Worm (Caenorhabditis elegans) whole organism, L4 larva: ENCODE data around the gene srh-79.

Source experiments
- Y48G9A.11 ChIP-seq: fragments of 200-800 bp; sonication (Bioruptor generic); IDR thresholded peaks from 2 replicates; pipeline ENCODE4 v1.3.6; 2022; ENCODE audit warnings: missing genetic modification reagents, missing genetic modification characterization, missing compliant biosample characterization
- ceh-28 ChIP-seq: fragments of 150-350 bp; optimal IDR thresholded peaks from 2 replicates; lab custom pipeline; 2014; ENCODE audit warnings: missing biosample characterization, missing genetic modification reagents, missing genetic modification characterization
- cey-2 ChIP-seq: sonication (generic microtip); optimal IDR thresholded peaks from 3 replicates; lab custom pipeline; 2017; ENCODE audit warnings: missing genetic modification characterization, mild to moderate bottlenecking, missing compliant biosample characterization, antibody characterized with exemption, borderline replicate concordance; ENCODE audit not compliant: insufficient read depth
- egl-27 ChIP-seq: sonication (generic microtip); optimal IDR thresholded peaks from 3 replicates; lab custom pipeline; 2017; ENCODE audit warnings: missing biosample characterization, missing genetic modification reagents, missing genetic modification characterization
- lsy-2 ChIP-seq, 2 experiments: fragments of 150-350 bp in 1 of 2; sonication (generic microtip) in 1 of 2; optimal IDR thresholded peaks; 2 replicates each; lab custom pipeline; 2014 to 2017; ENCODE audit warnings: missing biosample characterization in 2 of 2, missing genetic modification characterization in 2 of 2
- mdl-1 ChIP-seq, 2 experiments: fragments of 150-350 bp in 1 of 2; sonication (generic microtip) in 1 of 2; optimal IDR thresholded peaks; 2 replicates each; lab custom pipeline; 2014 to 2017; ENCODE audit warnings: missing biosample characterization in 2 of 2, missing genetic modification characterization in 2 of 2
- mdt-29 ChIP-seq: fragments of 200-800 bp; sonication (Bioruptor generic); IDR thresholded peaks from 2 replicates; pipeline ENCODE4 v1.3.6; 2022; ENCODE audit warnings: missing genetic modification reagents, missing genetic modification characterization, missing compliant biosample characterization
- nhr-237 ChIP-seq: sonication (generic microtip); optimal IDR thresholded peaks from 2 replicates; lab custom pipeline; 2017; ENCODE audit warnings: missing biosample characterization, missing genetic modification characterization
- nhr-25 ChIP-seq: sonication (generic microtip); optimal IDR thresholded peaks from 2 replicates; lab custom pipeline; 2017; ENCODE audit warnings: missing genetic modification characterization, mild to moderate bottlenecking, missing compliant biosample characterization, antibody characterized with exemption, moderate library complexity, borderline replicate concordance; ENCODE audit not compliant: insufficient read depth
- nhr-42 ChIP-seq: fragments of 200-800 bp; sonication (Bioruptor generic); IDR thresholded peaks from 2 replicates; pipeline ENCODE4 v1.3.6; 2022; ENCODE audit warnings: missing genetic modification characterization, missing compliant biosample characterization
- unc-39 ChIP-seq: sonication (generic microtip); optimal IDR thresholded peaks from 2 replicates; lab custom pipeline; 2017; ENCODE audit warnings: missing biosample characterization, missing genetic modification characterization
- unc-62 ChIP-seq, 3 experiments: fragments of 150-350 bp in 1 of 3; sonication (generic microtip); optimal IDR thresholded peaks in 2 of 3; peaks in 1 of 3; 1 replicate in 1 of 3; 2 replicates in 2 of 3; lab custom pipeline; 2014 to 2017; ENCODE audit warnings: missing biosample characterization in 3 of 3, missing genetic modification characterization in 3 of 3, missing genetic modification reagents in 3 of 3, missing genotype in 1 of 3
- ztf-11 ChIP-seq: fragments of 150-350 bp; optimal IDR thresholded peaks from 2 replicates; lab custom pipeline; 2014; ENCODE audit warnings: missing biosample characterization, missing genetic modification characterization

DNA sequence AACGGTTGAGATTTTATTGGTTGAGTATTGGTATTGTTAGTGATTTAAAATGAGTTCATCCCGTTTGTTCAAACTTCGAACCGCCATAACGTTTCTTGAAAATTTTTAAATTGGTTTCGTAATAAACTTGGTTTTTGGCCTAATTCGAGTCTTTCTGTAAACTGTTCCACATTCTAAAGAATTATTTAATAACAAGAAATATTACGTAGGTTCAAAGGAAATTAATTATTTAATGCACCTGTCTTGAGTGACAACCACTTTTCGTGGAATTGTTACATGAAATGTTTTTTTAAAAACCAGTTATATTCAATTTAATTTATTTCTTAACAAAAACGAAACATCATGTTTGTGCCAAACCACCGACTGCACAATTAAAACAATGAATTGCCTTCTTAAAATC lies 3.7 kb downstream of the srh-79 start:
- TF ChIP-seq nhr-25 (no peak), nhr-42 (GFP tag; lab: Robert Waterston, UW) (no peak), ztf-11 (tag; lab: Kevin White, UChicago) (no peak), ceh-28 (tag; lab: Kevin White, UChicago) (no peak), cey-2 (tag; lab: Kevin White, UChicago) (no peak), mdt-29 (GFP tag; lab: Robert Waterston, UW) (no peak), mdl-1 (tag; optimal IDR thresholded peaks at IDR 0.05; lab: Kevin White, UChicago) (no peak), nhr-237 (tag; lab: Kevin White, UChicago) (no peak), lsy-2 (tag; optimal IDR thresholded peaks at IDR 0.05; lab: Kevin White, UChicago) (no peak), unc-39 (no peak), Y48G9A.11 (no peak), egl-27 (no peak), unc-62 (GFP tag; optimal IDR thresholded peaks at IDR 0.05 in 1 of 2; lab: Kevin White, UChicago) (no peak), unc-62 (tag; optimal IDR thresholded peaks at IDR 0.05; lab: Kevin White, UChicago) (no peak)
